Worm (Caenorhabditis elegans) whole organism, early embryonic: ENCODE results near the gene ttbk-5.

Experiments used
- B0310.2 ChIP-seq: sonication (generic microtip); optimal IDR thresholded peaks from 2 replicates; lab custom pipeline; 2016; ENCODE audit warnings: mild to moderate bottlenecking, missing genetic modification characterization, missing compliant biosample characterization
- F13C5.2 ChIP-seq: sonication (generic microtip); optimal IDR thresholded peaks from 2 replicates; lab custom pipeline; 2017; ENCODE audit warnings: mild to moderate bottlenecking, missing genetic modification characterization, inconsistent platforms, missing compliant biosample characterization
- aly-1 ChIP-seq: sonication (generic microtip); optimal IDR thresholded peaks from 2 replicates; lab custom pipeline; 2016; ENCODE audit warnings: missing genetic modification characterization, missing compliant biosample characterization
- ama-1 ChIP-seq: fragments of 150-350 bp; optimal IDR thresholded peaks from 2 replicates; lab custom pipeline; 2014
- ceh-13 ChIP-seq: fragments of 200-800 bp; sonication (Bioruptor generic); optimal IDR thresholded peaks from 2 replicates; lab custom pipeline; 2018; ENCODE audit warnings: mild to moderate bottlenecking, missing genetic modification characterization, missing compliant biosample characterization
- ceh-36 ChIP-seq: sonication (generic microtip); optimal IDR thresholded peaks from 2 replicates; lab custom pipeline; 2016; ENCODE audit warnings: missing genetic modification characterization, inconsistent platforms, missing compliant biosample characterization
- ets-7 ChIP-seq: sonication (generic microtip); optimal IDR thresholded peaks from 2 replicates; lab custom pipeline; 2016; ENCODE audit warnings: missing genotype, missing genetic modification characterization, missing compliant biosample characterization
- flt-1 ChIP-seq: fragments of 200-800 bp; sonication (Bioruptor generic); IDR thresholded peaks from 2 replicates; pipeline ENCODE4 v1.3.6; 2022; ENCODE audit warnings: missing genetic modification characterization, missing compliant biosample characterization
- hmbx-1 ChIP-seq: sonication (generic microtip); optimal IDR thresholded peaks from 2 replicates; lab custom pipeline; 2016; ENCODE audit warnings: mild to moderate bottlenecking, missing genetic modification characterization, missing compliant biosample characterization
- hmg-4 ChIP-seq: fragments of 200-800 bp; sonication (Bioruptor generic); optimal IDR thresholded peaks from 2 replicates; lab custom pipeline; 2018; ENCODE audit warnings: mild to moderate bottlenecking, missing genetic modification characterization, missing compliant biosample characterization
- hnd-1 ChIP-seq: sonication (generic microtip); optimal IDR thresholded peaks from 2 replicates; lab custom pipeline; 2016; ENCODE audit warnings: missing genetic modification characterization, missing compliant biosample characterization
- pes-1 ChIP-seq: fragments of 200-800 bp; sonication (Bioruptor generic); IDR thresholded peaks from 2 replicates; pipeline ENCODE4 v1.3.6; 2022; ENCODE audit warnings: missing genetic modification reagents, missing genetic modification characterization, missing compliant biosample characterization
- scrt-1 ChIP-seq: fragments of 200-800 bp; sonication (Bioruptor generic); IDR thresholded peaks from 2 replicates; pipeline ENCODE4 v1.3.6; 2022; ENCODE audit warnings: missing genetic modification characterization, missing compliant biosample characterization
- sea-1 ChIP-seq: fragments of 200-800 bp; sonication (Bioruptor generic); conservative IDR thresholded peaks from 2 replicates; pipeline ENCODE4 v1.3.6; 2022; ENCODE audit warnings: missing genetic modification characterization, missing compliant biosample characterization
- tbx-11 ChIP-seq: fragments of 200-800 bp; sonication (Bioruptor generic); IDR thresholded peaks from 2 replicates; pipeline ENCODE4 v1.3.6; 2022; ENCODE audit warnings: missing genetic modification characterization, missing compliant biosample characterization
- tbx-37 ChIP-seq: fragments of 200-800 bp; sonication (Bioruptor generic); conservative IDR thresholded peaks from 2 replicates; pipeline ENCODE4 v1.3.6; 2022; ENCODE audit warnings: missing genetic modification reagents, missing genetic modification characterization, missing compliant biosample characterization
- tra-4 ChIP-seq: sonication (generic microtip); optimal IDR thresholded peaks from 2 replicates; lab custom pipeline; 2017; ENCODE audit warnings: missing genetic modification characterization, missing compliant biosample characterization

Gene ttbk-5

DNA sequence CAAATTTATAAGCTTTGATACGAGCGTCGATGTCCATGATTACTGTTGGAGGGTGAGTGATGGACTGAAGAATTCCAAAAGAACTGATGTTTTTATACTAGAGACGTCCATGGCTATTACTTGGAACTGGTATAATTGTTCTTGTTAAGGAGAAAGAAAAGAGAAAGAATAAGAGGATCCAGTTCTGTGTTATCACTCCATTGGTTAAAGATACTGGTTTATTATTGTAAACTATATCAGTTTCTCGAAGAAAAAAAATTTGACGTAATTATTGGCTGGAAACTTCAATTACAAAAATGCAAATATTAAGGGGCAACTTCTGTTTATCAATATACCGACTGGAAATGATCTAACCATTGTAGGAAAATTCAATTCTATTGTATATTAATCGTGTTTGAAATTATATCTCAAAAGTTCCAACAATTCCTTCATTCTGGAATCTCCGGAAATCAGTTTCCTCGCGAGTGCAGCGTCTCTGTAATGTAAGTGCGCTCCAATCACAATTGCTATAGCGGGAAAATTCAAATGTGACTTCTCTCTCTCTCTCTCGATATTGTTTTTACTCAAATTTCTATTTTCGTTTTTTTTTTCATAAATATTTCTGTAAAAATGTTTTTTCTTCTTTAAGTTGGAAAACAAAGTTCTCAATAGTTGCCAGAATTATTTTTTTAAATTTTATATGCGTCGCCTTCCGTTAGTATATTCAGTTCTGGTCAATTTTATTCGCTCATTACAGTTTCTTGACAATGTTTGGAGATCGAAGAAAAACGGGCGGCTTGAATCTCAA lies 4.9 kb upstream of the ttbk-5 start, which contains the start of the genes col-2 and ndc-80:
Gene col-2 (minus strand): TSS at position 51 of the 787 bp plus-strand sequence.
Gene ndc-80 (plus strand): TSS at position 737 of the 787 bp plus-strand sequence.
- no peak for TF ChIP-seq ceh-13 (GFP tag; lab: Kevin White, UChicago)
- TF ChIP-seq F13C5.2 = peak; percentile 48

ce11 chrIV:10089777-10090176 lies 681 bp upstream of the ttbk-5 start, which contains the start of gene ttr-39:
ttr-39 (minus strand) TSS chrIV:10089877.
- TF ChIP-seq scrt-1 (GFP tag; lab: Robert Waterston, UW) = no peak
- TF ChIP-seq ama-1 (lab: Kevin White, UChicago) = no peak
- no peak for TF ChIP-seq pes-1 (GFP tag; lab: Robert Waterston, UW)
- TF ChIP-seq flt-1 (GFP tag; lab: Robert Waterston, UW) = no peak
- TF ChIP-seq ets-7 (tag; lab: Kevin White, UChicago) = no peak
- TF ChIP-seq hmg-4 = no peak
- no peak for TF ChIP-seq tbx-37 (GFP tag; lab: Robert Waterston, UW)
- TF ChIP-seq F13C5.2 = no peak
- TF ChIP-seq B0310.2 (tag; lab: Kevin White, UChicago) = no peak
- TF ChIP-seq hnd-1 (tag; lab: Kevin White, UChicago) = no peak
- TF ChIP-seq ceh-13 (GFP tag; lab: Kevin White, UChicago) = no peak
- no peak for TF ChIP-seq tbx-11 (GFP tag; lab: Robert Waterston, UW)
- TF ChIP-seq sea-1 (GFP tag; lab: Robert Waterston, UW) = no peak
- TF ChIP-seq aly-1 (tag; lab: Kevin White, UChicago) = no peak
- TF ChIP-seq tra-4 (tag; lab: Kevin White, UChicago) = no peak
- no peak for TF ChIP-seq hmbx-1
- no peak for TF ChIP-seq ceh-36 (tag; lab: Kevin White, UChicago)

- TF ChIP-seq B0310.2 (tag; lab: Kevin White, UChicago) = no peak
- TF ChIP-seq aly-1 (tag; lab: Kevin White, UChicago) = no peak
- no peak for TF ChIP-seq tra-4 (tag; lab: Kevin White, UChicago)
- no peak for TF ChIP-seq ceh-13 (GFP tag; lab: Kevin White, UChicago)
- no peak for TF ChIP-seq ets-7 (tag; lab: Kevin White, UChicago)
- TF ChIP-seq scrt-1 (GFP tag; lab: Robert Waterston, UW) = no peak
- no peak for TF ChIP-seq flt-1 (GFP tag; lab: Robert Waterston, UW)
- TF ChIP-seq hmg-4 = no peak
- no peak for TF ChIP-seq F13C5.2
- TF ChIP-seq hnd-1 (tag; lab: Kevin White, UChicago) = no peak
- no peak for TF ChIP-seq tbx-37 (GFP tag; lab: Robert Waterston, UW)
- no peak for TF ChIP-seq pes-1 (GFP tag; lab: Robert Waterston, UW)
- TF ChIP-seq ceh-36 (tag; lab: Kevin White, UChicago) = no peak
- no peak for TF ChIP-seq hmbx-1
- no peak for TF ChIP-seq tbx-11 (GFP tag; lab: Robert Waterston, UW)
- TF ChIP-seq ama-1 (lab: Kevin White, UChicago) = no peak
These were observed 4.7 kb downstream of the ttbk-5 start, which contains the start of the genes C04G2.5 and msp-36 for ce11 chrIV:10095171-10095570. C04G2.5 (minus strand) TSS chrIV:10095271. msp-36 (plus strand) TSS chrIV:10095433.

DNA sequence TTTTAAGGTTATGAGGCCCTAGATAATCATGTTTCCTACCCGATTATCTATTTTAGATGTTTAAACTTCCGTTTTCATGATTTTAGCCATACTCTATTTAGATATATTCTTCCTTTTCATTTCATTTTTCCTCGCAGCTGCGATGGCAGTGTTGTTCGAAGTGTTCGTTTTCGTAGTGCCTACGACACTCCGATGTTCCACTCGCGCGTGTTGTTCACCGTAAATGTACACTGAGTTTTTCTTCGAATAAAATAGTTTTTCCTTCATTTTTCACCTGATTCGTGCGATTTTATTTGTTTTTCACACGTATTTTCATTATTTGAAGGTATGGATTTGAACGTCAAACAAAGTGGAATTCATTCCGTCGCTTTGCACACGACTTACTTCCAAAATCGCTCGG lies 6.4 kb downstream of the ttbk-5 start, which contains the start of gene dis-3:
Gene dis-3 (plus strand): TSS at position 322 of the 400 bp plus-strand sequence.
- TF ChIP-seq scrt-1 (GFP tag; lab: Robert Waterston, UW) = no peak
- TF ChIP-seq ama-1 (lab: Kevin White, UChicago) = no peak
- no peak for TF ChIP-seq tbx-37 (GFP tag; lab: Robert Waterston, UW)
- TF ChIP-seq aly-1 (tag; lab: Kevin White, UChicago) = no peak
- no peak for TF ChIP-seq hmbx-1
- TF ChIP-seq ets-7 (tag; lab: Kevin White, UChicago) = no peak
- TF ChIP-seq ceh-36 (tag; lab: Kevin White, UChicago) = no peak
- TF ChIP-seq flt-1 (GFP tag; lab: Robert Waterston, UW) = no peak
- TF ChIP-seq hnd-1 (tag; lab: Kevin White, UChicago) = no peak
- TF ChIP-seq sea-1 (GFP tag; lab: Robert Waterston, UW) = no peak
- TF ChIP-seq tra-4 (tag; lab: Kevin White, UChicago) = no peak

ce11 chrIV:10110417-10110816 lies 20.0 kb downstream of the ttbk-5 start, which contains the start of gene egl-38:
egl-38 (minus strand) TSS chrIV:10110517.
- TF ChIP-seq flt-1 (GFP tag; lab: Robert Waterston, UW) (no peak), ets-7 (tag; lab: Kevin White, UChicago) (no peak), hnd-1 (tag; lab: Kevin White, UChicago) (no peak), pes-1 (GFP tag; lab: Robert Waterston, UW) (no peak), hmg-4 (no peak), tbx-37 (GFP tag; lab: Robert Waterston, UW) (no peak), ama-1 (lab: Kevin White, UChicago) (no peak), hmbx-1 (no peak), sea-1 (GFP tag; lab: Robert Waterston, UW) (no peak)

ce11 chrIV:10110870-10111269 lies 20.4 kb downstream of the ttbk-5 start:
- TF ChIP-seq flt-1 (GFP tag; lab: Robert Waterston, UW) (no peak), pes-1 (GFP tag; lab: Robert Waterston, UW) (no peak), F13C5.2 (no peak), hmg-4 (no peak), hnd-1 (tag; lab: Kevin White, UChicago) (no peak), scrt-1 (GFP tag; lab: Robert Waterston, UW) (no peak)

- no peak for TF ChIP-seq pes-1 (GFP tag; lab: Robert Waterston, UW)
- no peak for TF ChIP-seq sea-1 (GFP tag; lab: Robert Waterston, UW)
- no peak for TF ChIP-seq tra-4 (tag; lab: Kevin White, UChicago)
- TF ChIP-seq ceh-36 (tag; lab: Kevin White, UChicago) = no peak
- TF ChIP-seq F13C5.2 = no peak
- no peak for TF ChIP-seq hmbx-1
- no peak for TF ChIP-seq flt-1 (GFP tag; lab: Robert Waterston, UW)
- TF ChIP-seq aly-1 (tag; lab: Kevin White, UChicago) = no peak
- no peak for TF ChIP-seq ceh-13 (GFP tag; lab: Kevin White, UChicago)
- TF ChIP-seq hnd-1 (tag; lab: Kevin White, UChicago) = no peak
- no peak for TF ChIP-seq B0310.2 (tag; lab: Kevin White, UChicago)
- TF ChIP-seq tbx-37 (GFP tag; lab: Robert Waterston, UW) = no peak
- no peak for TF ChIP-seq ets-7 (tag; lab: Kevin White, UChicago)
- no peak for TF ChIP-seq tbx-11 (GFP tag; lab: Robert Waterston, UW)
- no peak for TF ChIP-seq ama-1 (lab: Kevin White, UChicago)
- no peak for TF ChIP-seq hmg-4
- TF ChIP-seq scrt-1 (GFP tag; lab: Robert Waterston, UW) = no peak
These were observed 21.0 kb downstream of the ttbk-5 start, which contains the start of gene spch-1 for ce11 chrIV:10111441-10111840. spch-1 (minus strand) TSS chrIV:10111541.
